Fruit fly (Drosophila melanogaster) whole organism, prepupa: ENCODE results near the gene Mpcp2.

Experiments
- Blimp-1 ChIP-seq: fragments of 200-800 bp; sonication (Bioruptor generic); optimal IDR thresholded peaks from 3 replicates; lab custom pipeline; 2017; ENCODE audit warnings: missing biosample characterization, missing genetic modification characterization, mild to moderate bottlenecking, moderate library complexity, missing genetic modification reagents
- CG10631 ChIP-seq: fragments of 200-800 bp; sonication (Bioruptor generic); optimal IDR thresholded peaks from 2 replicates; lab custom pipeline; 2016; ENCODE audit warnings: missing biosample characterization, missing genetic modification characterization
- CG10669 ChIP-seq: fragments of 200-800 bp; sonication (Bioruptor generic); optimal IDR thresholded peaks from 3 replicates; lab custom pipeline; 2018; ENCODE audit warnings: missing biosample characterization, mild to moderate bottlenecking, missing genetic modification characterization, moderate library complexity
- CG11294 ChIP-seq: fragments of 200-800 bp; sonication (Bioruptor generic); IDR thresholded peaks from 2 replicates; pipeline ENCODE4 v1.3.6; 2022; ENCODE audit warnings: missing biosample characterization, missing genetic modification characterization
- CG11762 ChIP-seq: fragments of 200-800 bp; sonication (Bioruptor generic); optimal IDR thresholded peaks from 3 replicates; lab custom pipeline; 2016; ENCODE audit warnings: missing biosample characterization, missing genetic modification characterization; ENCODE audit not compliant: insufficient read depth
- CG11902 ChIP-seq: fragments of 200-800 bp; sonication (Bioruptor generic); optimal IDR thresholded peaks from 3 replicates; lab custom pipeline; 2016; ENCODE audit warnings: missing biosample characterization, missing genetic modification characterization
- CG1621 ChIP-seq: fragments of 200-800 bp; sonication (Bioruptor generic); optimal IDR thresholded peaks from 3 replicates; lab custom pipeline; 2018; ENCODE audit warnings: missing biosample characterization, mild to moderate bottlenecking, missing genetic modification characterization
- CG16779 ChIP-seq: fragments of 200-800 bp; sonication (Bioruptor generic); optimal IDR thresholded peaks from 3 replicates; lab custom pipeline; 2017; ENCODE audit warnings: missing biosample characterization, mild to moderate bottlenecking, missing genetic modification characterization
- CG31627 ChIP-seq: fragments of 200-800 bp; sonication (Bioruptor generic); optimal IDR thresholded peaks from 3 replicates; lab custom pipeline; 2016; ENCODE audit warnings: missing biosample characterization, missing genetic modification characterization
- CG34406 ChIP-seq: fragments of 200-800 bp; sonication (Bioruptor generic); optimal IDR thresholded peaks from 3 replicates; lab custom pipeline; 2016; ENCODE audit warnings: missing biosample characterization, missing genetic modification characterization
- CG3919 ChIP-seq: fragments of 200-800 bp; sonication (Bioruptor generic); optimal IDR thresholded peaks from 3 replicates; lab custom pipeline; 2016; ENCODE audit warnings: missing biosample characterization, missing genetic modification characterization
- CG4318 ChIP-seq: fragments of 200-800 bp; sonication (Bioruptor generic); optimal IDR thresholded peaks from 3 replicates; lab custom pipeline; 2017; ENCODE audit warnings: missing biosample characterization, mild to moderate bottlenecking, missing genetic modification characterization
- CG6276 ChIP-seq: fragments of 200-800 bp; sonication (Bioruptor generic); optimal IDR thresholded peaks from 2 replicates; lab custom pipeline; 2017; ENCODE audit warnings: missing biosample characterization, mild to moderate bottlenecking, missing genetic modification characterization
- CG6792 ChIP-seq: fragments of 200-800 bp; sonication (Bioruptor generic); optimal IDR thresholded peaks from 3 replicates; lab custom pipeline; 2016; ENCODE audit warnings: missing biosample characterization, missing genetic modification characterization
- CG6808 ChIP-seq: fragments of 200-800 bp; sonication (Bioruptor generic); optimal IDR thresholded peaks from 3 replicates; lab custom pipeline; 2017; ENCODE audit warnings: missing biosample characterization, missing genetic modification characterization, mild to moderate bottlenecking, moderate library complexity, missing genetic modification reagents
- CG6854 ChIP-seq: fragments of 200-800 bp; sonication (Bioruptor generic); optimal IDR thresholded peaks from 2 replicates; lab custom pipeline; 2017; ENCODE audit warnings: missing biosample characterization, mild to moderate bottlenecking, missing genetic modification characterization
- CG8119 ChIP-seq: fragments of 200-800 bp; sonication (Bioruptor generic); IDR thresholded peaks from 3 replicates; pipeline ENCODE4 v1.3.6; 2022; ENCODE audit warnings: missing biosample characterization, missing genetic modification characterization
- CG8319 ChIP-seq: fragments of 200-800 bp; sonication (Bioruptor generic); optimal IDR thresholded peaks from 3 replicates; lab custom pipeline; 2016; ENCODE audit warnings: missing biosample characterization, missing genetic modification characterization
- CG9139 ChIP-seq: fragments of 200-800 bp; sonication (Bioruptor generic); optimal IDR thresholded peaks from 3 replicates; lab custom pipeline; 2017; ENCODE audit warnings: missing biosample characterization, mild to moderate bottlenecking, missing genetic modification characterization
- Eip75B ChIP-seq: fragments of 200-800 bp; sonication (Bioruptor generic); optimal IDR thresholded peaks from 3 replicates; lab custom pipeline; 2016; ENCODE audit warnings: missing biosample characterization, missing genetic modification characterization
- Eip93F ChIP-seq: fragments of 200-800 bp; sonication (Bioruptor generic); optimal IDR thresholded peaks from 2 replicates; lab custom pipeline; 2016; ENCODE audit warnings: missing biosample characterization, mild to moderate bottlenecking, missing genetic modification characterization
- Ets96B ChIP-seq: fragments of 200-800 bp; optimal IDR thresholded peaks from 2 replicates; lab custom pipeline; 2019; ENCODE audit warnings: missing biosample characterization, mild to moderate bottlenecking, missing genetic modification characterization, moderate library complexity
- Hr38 ChIP-seq: sonication (Bioruptor generic); optimal IDR thresholded peaks from 2 replicates; lab custom pipeline; 2016; ENCODE audit warnings: missing biosample characterization, missing genetic modification characterization
- Hr39 ChIP-seq: fragments of 200-800 bp; sonication (Bioruptor generic); optimal IDR thresholded peaks from 2 replicates; lab custom pipeline; 2016; ENCODE audit warnings: missing biosample characterization, missing genetic modification characterization
- Hr4 ChIP-seq: fragments of 200-800 bp; sonication (Bioruptor generic); optimal IDR thresholded peaks from 3 replicates; lab custom pipeline; 2016; ENCODE audit warnings: missing biosample characterization, missing genetic modification characterization
- Met ChIP-seq: fragments of 200-800 bp; sonication (Bioruptor generic); optimal IDR thresholded peaks from 3 replicates; lab custom pipeline; 2016; ENCODE audit warnings: missing biosample characterization, missing genetic modification characterization
- OdsH ChIP-seq: fragments of 200-800 bp; sonication (Bioruptor generic); optimal IDR thresholded peaks from 3 replicates; lab custom pipeline; 2016; ENCODE audit warnings: missing biosample characterization, missing genetic modification characterization
- Sox14 ChIP-seq: fragments of 200-800 bp; sonication (Bioruptor generic); optimal IDR thresholded peaks from 3 replicates; lab custom pipeline; 2016; ENCODE audit warnings: missing biosample characterization, missing genetic modification characterization
- Sox15 ChIP-seq: fragments of 200-800 bp; sonication (Bioruptor generic); optimal IDR thresholded peaks from 3 replicates; lab custom pipeline; 2016; ENCODE audit warnings: missing biosample characterization, missing genetic modification characterization
- achi ChIP-seq: fragments of 200-800 bp; sonication (Bioruptor generic); optimal IDR thresholded peaks from 3 replicates; lab custom pipeline; 2016; ENCODE audit warnings: missing biosample characterization, missing genetic modification characterization
- acj6 ChIP-seq: fragments of 200-800 bp; sonication (Bioruptor generic); optimal IDR thresholded peaks from 3 replicates; lab custom pipeline; 2016; ENCODE audit warnings: missing biosample characterization, missing genetic modification characterization
- cyc ChIP-seq: fragments of 200-800 bp; sonication (Bioruptor generic); optimal IDR thresholded peaks from 3 replicates; lab custom pipeline; 2016; ENCODE audit warnings: missing biosample characterization, missing genetic modification characterization
- dsx ChIP-seq: fragments of 200-800 bp; optimal IDR thresholded peaks from 3 replicates; lab custom pipeline; 2019; ENCODE audit warnings: missing biosample characterization, mild to moderate bottlenecking, missing genetic modification characterization, moderate library complexity; ENCODE audit not compliant: poor library complexity, severe bottlenecking
- esn ChIP-seq: fragments of 200-800 bp; sonication (Bioruptor generic); optimal IDR thresholded peaks from 2 replicates; lab custom pipeline; 2016; ENCODE audit warnings: missing biosample characterization, mild to moderate bottlenecking, missing genetic modification characterization, moderate library complexity
- fd59A ChIP-seq: fragments of 200-800 bp; sonication (Bioruptor generic); optimal IDR thresholded peaks from 2 replicates; lab custom pipeline; 2017; ENCODE audit warnings: missing biosample characterization, mild to moderate bottlenecking, missing genetic modification characterization, missing genetic modification reagents
- fd85E ChIP-seq: fragments of 200-800 bp; sonication (Bioruptor generic); optimal IDR thresholded peaks from 3 replicates; lab custom pipeline; 2016; ENCODE audit warnings: missing biosample characterization, missing genetic modification characterization
- fkh ChIP-seq: fragments of 200-800 bp; sonication (Bioruptor generic); optimal IDR thresholded peaks from 3 replicates; lab custom pipeline; 2017; ENCODE audit warnings: missing biosample characterization, mild to moderate bottlenecking, missing genetic modification characterization, moderate library complexity
- net ChIP-seq: fragments of 200-800 bp; sonication (Bioruptor generic); optimal IDR thresholded peaks from 3 replicates; lab custom pipeline; 2016; ENCODE audit warnings: missing biosample characterization, missing genetic modification characterization
- salr ChIP-seq, 2 experiments: fragments of 200-800 bp; sonication (Bioruptor generic); optimal IDR thresholded peaks; 3 replicates each; lab custom pipeline; 2016 to 2018; ENCODE audit warnings: missing biosample characterization in 2 of 2, missing genetic modification characterization in 2 of 2, mild to moderate bottlenecking in 1 of 2
- ss ChIP-seq, 2 experiments: fragments of 200-800 bp; sonication (Bioruptor generic); optimal IDR thresholded peaks; 2 replicates in 1 of 2; 3 replicates in 1 of 2; lab custom pipeline; 2017 to 2018; ENCODE audit warnings: mild to moderate bottlenecking in 2 of 2, missing biosample characterization in 2 of 2, missing genetic modification characterization in 2 of 2, moderate library complexity in 1 of 2
- svp ChIP-seq: fragments of 200-800 bp; sonication (Bioruptor generic); peaks from one replicate; lab custom pipeline; 2016; ENCODE audit warnings: missing biosample characterization, missing genetic modification characterization
- topi ChIP-seq: fragments of 200-800 bp; sonication (Bioruptor generic); optimal IDR thresholded peaks from 3 replicates; lab custom pipeline; 2016; ENCODE audit warnings: missing biosample characterization, missing genetic modification characterization
- vri ChIP-seq: fragments of 200-800 bp; sonication (Bioruptor generic); optimal IDR thresholded peaks from 3 replicates; lab custom pipeline; 2016; ENCODE audit warnings: missing biosample characterization, mild to moderate bottlenecking, missing genetic modification characterization

The Mpcp2 gene

dm6 chr3L:14543971-14544655 lies 6.7 kb downstream of the Mpcp2 start (continued):
- peak; percentile 68 for TF ChIP-seq net (GFP tag; lab: Kevin White, UChicago)
- TF ChIP-seq Met = peak; percentile 1
- TF ChIP-seq CG6276 (GFP tag; lab: Kevin White, UChicago) = no peak
- peak; percentile 20 for TF ChIP-seq topi (GFP tag; lab: Kevin White, UChicago)
- peak; percentile 22 for TF ChIP-seq esn (GFP tag; lab: Kevin White, UChicago)
- peak; percentile 83 for TF ChIP-seq fkh (GFP tag; lab: Kevin White, UChicago)
- peak; percentile 83 for TF ChIP-seq CG10669 (GFP tag; lab: Kevin White, UChicago)
- no peak for TF ChIP-seq CG16779 (tag; lab: Kevin White, UChicago)
- peak; percentile 55; the same call in 1 of the 3 replicates for TF ChIP-seq CG8119 (GFP tag; lab: Robert Waterston, UW)
- no peak for TF ChIP-seq Blimp-1
- TF ChIP-seq Sox14 (GFP tag; lab: Kevin White, UChicago) = no peak
- TF ChIP-seq Hr38 (GFP tag; lab: Kevin White, UChicago) = no peak
- peak; percentile 48 for TF ChIP-seq CG6792 (GFP tag; lab: Kevin White, UChicago)
- TF ChIP-seq svp (GFP tag; lab: Kevin White, UChicago) = peak; percentile 71
- peak; percentile 64 for TF ChIP-seq fd59A
- TF ChIP-seq dsx (GFP tag; lab: Kevin White, UChicago) = peak; percentile 52
- peak; percentile 67 to 75 for TF ChIP-seq ss (GFP tag; optimal IDR thresholded peaks at IDR 0.05; lab: Kevin White, UChicago)
- TF ChIP-seq CG11902 (GFP tag; lab: Kevin White, UChicago) = peak; percentile 1
- TF ChIP-seq CG4318 (GFP tag; lab: Kevin White, UChicago) = no peak
- TF ChIP-seq CG11762 (GFP tag; lab: Kevin White, UChicago) = no peak
- peak; percentile 55 for TF ChIP-seq OdsH (GFP tag; lab: Kevin White, UChicago)
- TF ChIP-seq CG6808 (GFP tag; lab: Kevin White, UChicago) = peak; percentile 74

- TF ChIP-seq CG10631 (GFP tag; lab: Kevin White, UChicago) = peak; percentile 56
- TF ChIP-seq CG3919 (GFP tag; lab: Kevin White, UChicago) = peak; percentile 36
- no peak for TF ChIP-seq Eip93F (GFP tag; lab: Kevin White, UChicago)
- no peak for TF ChIP-seq Hr38 (GFP tag; lab: Kevin White, UChicago)
- peak; percentile 27 for TF ChIP-seq achi (GFP tag; lab: Kevin White, UChicago)
- peak; percentile 4 for TF ChIP-seq CG10669 (GFP tag; lab: Kevin White, UChicago)
- TF ChIP-seq fd59A = no peak
- peak; percentile 14 for TF ChIP-seq Sox14 (GFP tag; lab: Kevin White, UChicago)
- no peak for TF ChIP-seq CG1621 (tag; lab: Kevin White, UChicago)
- TF ChIP-seq Eip75B (GFP tag; lab: Kevin White, UChicago) = peak; percentile 41
- peak; percentile 36 for TF ChIP-seq Sox15 (GFP tag; lab: Kevin White, UChicago)
- TF ChIP-seq CG11762 (GFP tag; lab: Kevin White, UChicago) = peak; percentile 22
- TF ChIP-seq Blimp-1 = peak; percentile 1
- peak; percentile 70 for TF ChIP-seq esn (GFP tag; lab: Kevin White, UChicago)
- peak; percentile 50 for TF ChIP-seq acj6 (GFP tag; lab: Kevin White, UChicago)
- TF ChIP-seq Hr4 = peak; percentile 44
- TF ChIP-seq vri (GFP tag; lab: Kevin White, UChicago) = peak; percentile 22
- TF ChIP-seq fd85E (GFP tag; lab: Kevin White, UChicago) = peak; percentile 34
- peak; percentile 7 for TF ChIP-seq CG4318 (GFP tag; lab: Kevin White, UChicago)
- TF ChIP-seq CG11294 (GFP tag; lab: Robert Waterston, UW) = no peak
- TF ChIP-seq salr (GFP tag; optimal IDR thresholded peaks at IDR 0.05; lab: Kevin White, UChicago) = peak in 1 of 2 experiments; percentile 55
- TF ChIP-seq net (GFP tag; lab: Kevin White, UChicago) = peak; percentile 48
- TF ChIP-seq CG8119 (GFP tag; lab: Robert Waterston, UW) = no peak
- peak; percentile 39 for TF ChIP-seq CG8319 (GFP tag; lab: Kevin White, UChicago)
- TF ChIP-seq cyc (GFP tag; lab: Kevin White, UChicago) = peak; percentile 29
- TF ChIP-seq CG6854 (GFP tag; lab: Kevin White, UChicago) = no peak
- peak; percentile 54 for TF ChIP-seq CG31627
- TF ChIP-seq OdsH (GFP tag; lab: Kevin White, UChicago) = peak; percentile 51
- peak; percentile 48 for TF ChIP-seq CG34406 (GFP tag; lab: Kevin White, UChicago)
- TF ChIP-seq ss (GFP tag; optimal IDR thresholded peaks at IDR 0.05; lab: Kevin White, UChicago) = peak in 1 of 2 experiments; percentile 44
- no peak for TF ChIP-seq CG9139
- TF ChIP-seq CG6808 (GFP tag; lab: Kevin White, UChicago) = no peak
- TF ChIP-seq Ets96B (tag; lab: Kevin White, UChicago) = peak; percentile 33
- TF ChIP-seq Hr39 (GFP tag; lab: Kevin White, UChicago) = peak; percentile 50
Measured at dm6 chr3L:14544987-14545943, 7.8 kb downstream of the Mpcp2 start.
